Worm (Caenorhabditis elegans) whole organism, L4 larva: ENCODE data around the gene lpr-6.
A peak's percentile ranks its signal among the peaks of the same experiment; 100 is the strongest.

Experiments used
- F10B5.3 ChIP-seq: sonication (generic microtip); optimal IDR thresholded peaks from 2 replicates; lab custom pipeline; 2016; ENCODE audit warnings: mild to moderate bottlenecking, missing genetic modification characterization, missing compliant biosample characterization
- F26F4.8 ChIP-seq: fragments of 200-800 bp; sonication (Bioruptor generic); conservative IDR thresholded peaks from 2 replicates; pipeline ENCODE4 v1.3.6; 2022; ENCODE audit warnings: missing genetic modification characterization, missing compliant biosample characterization
- F44E2.7 ChIP-seq: fragments of 200-800 bp; sonication (Bioruptor generic); IDR thresholded peaks from 2 replicates; pipeline ENCODE4 v2.1.2; 2022; ENCODE audit warnings: missing genetic modification characterization, missing compliant biosample characterization
- R02D3.7 ChIP-seq: fragments of 150-350 bp; sonication (generic microtip); optimal IDR thresholded peaks from 3 replicates; lab custom pipeline; 2014; ENCODE audit warnings: missing biosample characterization, missing genetic modification characterization
- T26A8.4 ChIP-seq: fragments of 200-800 bp; sonication (Bioruptor generic); IDR thresholded peaks from 2 replicates; pipeline ENCODE4 v1.3.6; 2022; ENCODE audit warnings: missing genetic modification characterization, missing compliant biosample characterization
- Y105C5A.15 ChIP-seq: fragments of 200-800 bp; sonication (Bioruptor generic); IDR thresholded peaks from 2 replicates; pipeline ENCODE4 v1.3.6; 2022; ENCODE audit warnings: missing genetic modification characterization, missing compliant biosample characterization
- Y48G9A.11 ChIP-seq: fragments of 200-800 bp; sonication (Bioruptor generic); IDR thresholded peaks from 2 replicates; pipeline ENCODE4 v1.3.6; 2022; ENCODE audit warnings: missing genetic modification reagents, missing genetic modification characterization, missing compliant biosample characterization
- Y75B8A.6 ChIP-seq: fragments of 200-800 bp; sonication (Bioruptor generic); IDR thresholded peaks from 2 replicates; pipeline ENCODE4 v1.3.6; 2022; ENCODE audit warnings: missing genetic modification reagents, missing genetic modification characterization, missing compliant biosample characterization
- aly-2 ChIP-seq: sonication (generic microtip); optimal IDR thresholded peaks from 2 replicates; lab custom pipeline; 2018; ENCODE audit warnings: missing biosample characterization, missing genetic modification characterization
- attf-4 ChIP-seq: sonication (generic microtip); optimal IDR thresholded peaks from 3 replicates; lab custom pipeline; 2017; ENCODE audit warnings: missing biosample characterization, missing genetic modification characterization
- ceh-20 ChIP-seq: fragments of 200-800 bp; sonication (Bioruptor generic); IDR thresholded peaks from 2 replicates; pipeline ENCODE4 v1.3.6; 2022; ENCODE audit warnings: missing genetic modification reagents, missing genetic modification characterization, missing compliant biosample characterization
- ceh-28 ChIP-seq: fragments of 150-350 bp; optimal IDR thresholded peaks from 2 replicates; lab custom pipeline; 2014; ENCODE audit warnings: missing biosample characterization, missing genetic modification reagents, missing genetic modification characterization
- ceh-32 ChIP-seq: sonication (generic microtip); optimal IDR thresholded peaks from 2 replicates; lab custom pipeline; 2016; ENCODE audit warnings: mild to moderate bottlenecking, missing genetic modification characterization, missing compliant biosample characterization; ENCODE audit not compliant: poor library complexity
- ceh-44 ChIP-seq: fragments of 200-800 bp; sonication (Bioruptor generic); IDR thresholded peaks from 2 replicates; pipeline ENCODE4 v1.3.6; 2022; ENCODE audit warnings: missing genetic modification reagents, missing genetic modification characterization, missing compliant biosample characterization
- ceh-82 ChIP-seq: sonication (generic microtip); optimal IDR thresholded peaks from 2 replicates; lab custom pipeline; 2017; ENCODE audit warnings: missing biosample characterization, missing genetic modification characterization
- ces-1 ChIP-seq: fragments of 150-350 bp; sonication (generic microtip); optimal IDR thresholded peaks from 4 replicates; lab custom pipeline; 2014; ENCODE audit warnings: missing biosample characterization, missing genetic modification reagents, missing genetic modification characterization
- cey-2 ChIP-seq: sonication (generic microtip); optimal IDR thresholded peaks from 3 replicates; lab custom pipeline; 2017; ENCODE audit warnings: missing genetic modification characterization, mild to moderate bottlenecking, missing compliant biosample characterization, antibody characterized with exemption, borderline replicate concordance; ENCODE audit not compliant: insufficient read depth
- ctbp-1 ChIP-seq: fragments of 200-800 bp; sonication (Bioruptor generic); IDR thresholded peaks from 2 replicates; pipeline ENCODE4 v1.3.6; 2022; ENCODE audit warnings: missing genetic modification reagents, missing genetic modification characterization, missing compliant biosample characterization
- daf-12 ChIP-seq: fragments of 150-350 bp; optimal IDR thresholded peaks from 2 replicates; lab custom pipeline; 2014; ENCODE audit warnings: missing biosample characterization, missing genetic modification reagents, missing genetic modification characterization
- dmd-6 ChIP-seq: fragments of 200-800 bp; sonication (Bioruptor generic); IDR thresholded peaks from 2 replicates; pipeline ENCODE4 v1.3.6; 2022; ENCODE audit warnings: missing genetic modification reagents, missing genetic modification characterization, missing compliant biosample characterization
- dmd-9 ChIP-seq: fragments of 200-800 bp; sonication (Bioruptor generic); IDR thresholded peaks from 2 replicates; pipeline ENCODE4 v1.3.6; 2022; ENCODE audit warnings: missing genetic modification reagents, missing genetic modification characterization, missing compliant biosample characterization
- dpl-1 ChIP-seq: fragments of 150-350 bp; optimal IDR thresholded peaks from 2 replicates; lab custom pipeline; 2014; ENCODE audit warnings: missing biosample characterization, missing genetic modification reagents, missing genetic modification characterization
- fkh-10 ChIP-seq: fragments of 150-350 bp; optimal IDR thresholded peaks from 2 replicates; lab custom pipeline; 2014; ENCODE audit warnings: missing biosample characterization, missing genetic modification reagents, missing genetic modification characterization
- jun-1 ChIP-seq: fragments of 150-350 bp; optimal IDR thresholded peaks from 2 replicates; lab custom pipeline; 2014; ENCODE audit warnings: missing biosample characterization, missing genetic modification reagents, missing genetic modification characterization
- lin-1 ChIP-seq: fragments of 200-800 bp; sonication (Bioruptor generic); IDR thresholded peaks from 2 replicates; pipeline ENCODE4 v1.3.6; 2022; ENCODE audit warnings: missing genetic modification reagents, missing genetic modification characterization, missing compliant biosample characterization
- lin-15B ChIP-seq: fragments of 150-350 bp; sonication (generic microtip); optimal IDR thresholded peaks from 3 replicates; lab custom pipeline; 2014; ENCODE audit warnings: missing biosample characterization, missing genetic modification characterization
- lin-39 ChIP-seq: fragments of 150-350 bp; optimal IDR thresholded peaks from 2 replicates; lab custom pipeline; 2014; ENCODE audit warnings: missing biosample characterization, missing genetic modification reagents, missing genetic modification characterization
- lir-3 ChIP-seq: sonication (generic microtip); optimal IDR thresholded peaks from 2 replicates; lab custom pipeline; 2016; ENCODE audit warnings: mild to moderate bottlenecking, missing genetic modification characterization, missing compliant biosample characterization
- lsy-2 ChIP-seq, 2 experiments: fragments of 150-350 bp in 1 of 2; sonication (generic microtip) in 1 of 2; optimal IDR thresholded peaks; 2 replicates each; lab custom pipeline; 2014 to 2017; ENCODE audit warnings: missing biosample characterization in 2 of 2, missing genetic modification characterization in 2 of 2
- madf-9 ChIP-seq: fragments of 200-800 bp; sonication (Bioruptor generic); conservative IDR thresholded peaks from 2 replicates; pipeline ENCODE4 v1.3.6; 2022; ENCODE audit warnings: missing genetic modification reagents, missing genetic modification characterization, missing compliant biosample characterization
- mdl-1 ChIP-seq, 2 experiments: fragments of 150-350 bp in 1 of 2; sonication (generic microtip) in 1 of 2; optimal IDR thresholded peaks; 2 replicates each; lab custom pipeline; 2014 to 2017; ENCODE audit warnings: missing biosample characterization in 2 of 2, missing genetic modification characterization in 2 of 2
- nhr-102 ChIP-seq: sonication (generic microtip); optimal IDR thresholded peaks from 2 replicates; lab custom pipeline; 2016; ENCODE audit warnings: mild to moderate bottlenecking, missing genetic modification characterization, moderate library complexity, missing compliant biosample characterization
- nhr-237 ChIP-seq: sonication (generic microtip); optimal IDR thresholded peaks from 2 replicates; lab custom pipeline; 2017; ENCODE audit warnings: missing biosample characterization, missing genetic modification characterization
- nhr-41 ChIP-seq: fragments of 200-800 bp; sonication (Bioruptor generic); IDR thresholded peaks from 2 replicates; pipeline ENCODE4 v1.3.6; 2022; ENCODE audit warnings: missing genetic modification reagents, missing genetic modification characterization, missing compliant biosample characterization
- nhr-42 ChIP-seq: fragments of 200-800 bp; sonication (Bioruptor generic); IDR thresholded peaks from 2 replicates; pipeline ENCODE4 v1.3.6; 2022; ENCODE audit warnings: missing genetic modification characterization, missing compliant biosample characterization
- nhr-6 ChIP-seq: fragments of 150-350 bp; optimal IDR thresholded peaks from 2 replicates; lab custom pipeline; 2014; ENCODE audit warnings: missing biosample characterization, missing genetic modification characterization
- nhr-76 ChIP-seq: fragments of 150-350 bp; optimal IDR thresholded peaks from 2 replicates; lab custom pipeline; 2014; ENCODE audit warnings: missing biosample characterization, missing genetic modification characterization
- nhr-77 ChIP-seq: fragments of 150-350 bp; optimal IDR thresholded peaks from 2 replicates; lab custom pipeline; 2014; ENCODE audit warnings: missing biosample characterization, missing genetic modification characterization
- pqm-1 ChIP-seq: sonication (generic microtip); optimal IDR thresholded peaks from 2 replicates; lab custom pipeline; 2017; ENCODE audit warnings: missing biosample characterization, missing genetic modification characterization
- rbr-2 ChIP-seq: sonication (generic microtip); optimal IDR thresholded peaks from 2 replicates; lab custom pipeline; 2016; ENCODE audit warnings: missing genotype, missing genetic modification characterization, missing compliant biosample characterization
- set-16 ChIP-seq: fragments of 200-800 bp; sonication (Bioruptor generic); IDR thresholded peaks from 2 replicates; pipeline ENCODE4 v1.3.6; 2022; ENCODE audit warnings: missing genetic modification reagents, missing genetic modification characterization, missing compliant biosample characterization
- skn-1 ChIP-seq: fragments of 150-350 bp; optimal IDR thresholded peaks from 2 replicates; lab custom pipeline; 2014; ENCODE audit warnings: missing biosample characterization, missing genetic modification characterization
- spr-1 ChIP-seq: sonication (generic microtip); optimal IDR thresholded peaks from 2 replicates; lab custom pipeline; 2016; ENCODE audit warnings: mild to moderate bottlenecking, missing genetic modification characterization, missing compliant biosample characterization
- unc-62 ChIP-seq, 3 experiments: fragments of 150-350 bp in 1 of 3; sonication (generic microtip); optimal IDR thresholded peaks in 2 of 3; peaks in 1 of 3; 1 replicate in 1 of 3; 2 replicates in 2 of 3; lab custom pipeline; 2014 to 2017; ENCODE audit warnings: missing biosample characterization in 3 of 3, missing genetic modification characterization in 3 of 3, missing genetic modification reagents in 3 of 3, missing genotype in 1 of 3
- zfp-2 ChIP-seq: sonication (generic microtip); optimal IDR thresholded peaks from 2 replicates; lab custom pipeline; 2016; ENCODE audit warnings: mild to moderate bottlenecking, missing genetic modification characterization, missing compliant biosample characterization
- zfp-3 ChIP-seq: fragments of 200-800 bp; sonication (Bioruptor generic); conservative IDR thresholded peaks from 2 replicates; pipeline ENCODE4 v1.3.6; 2022; ENCODE audit warnings: missing genetic modification reagents, missing genetic modification characterization, missing compliant biosample characterization
- zip-11 ChIP-seq: fragments of 200-800 bp; sonication (Bioruptor generic); IDR thresholded peaks from 2 replicates; pipeline ENCODE4 v1.3.6; 2022; ENCODE audit warnings: missing genetic modification characterization, missing compliant biosample characterization

The lpr-6 gene

DNA sequence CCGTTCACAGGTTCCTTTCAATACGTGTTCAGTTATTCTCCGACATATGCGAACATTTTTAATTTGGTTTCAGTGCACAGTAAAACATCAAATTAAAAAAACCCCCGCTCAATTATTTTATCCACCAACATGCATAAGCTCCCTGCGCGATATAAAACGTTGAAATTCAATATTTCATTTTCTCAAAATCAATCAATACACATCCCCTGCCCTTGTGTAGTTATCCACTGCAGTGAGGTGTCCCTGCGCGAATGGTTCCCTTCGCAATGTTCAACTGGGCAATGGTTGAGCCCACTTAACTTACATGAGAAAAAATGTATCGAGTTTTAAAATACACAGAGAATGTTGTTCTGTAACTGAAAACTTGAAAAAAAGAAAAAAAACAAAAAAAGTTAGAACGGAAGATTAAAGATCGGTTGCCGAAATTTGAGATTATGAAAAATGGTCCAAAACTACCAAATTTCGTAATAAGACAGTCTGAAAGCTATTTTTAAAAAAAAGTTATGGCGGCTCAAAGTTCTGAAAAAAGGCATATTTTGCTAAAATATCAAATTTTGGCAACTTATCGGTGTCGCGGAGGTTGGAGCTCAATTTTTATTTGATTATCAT is 34.3 kb downstream of the lpr-6 start (continued):
- TF ChIP-seq R02D3.7 (tag; lab: Kevin White, UChicago): peak; percentile 36
- TF ChIP-seq spr-1 (tag; lab: Kevin White, UChicago): peak; percentile 99
- TF ChIP-seq nhr-77: peak; percentile 100
- peak; percentile 78 for TF ChIP-seq attf-4
- 0 out of 2 replicates have a peak, but pooled peaks have one; percentile 81 for TF ChIP-seq F44E2.7 (GFP tag; lab: Robert Waterston, UW)
- peak; percentile 90 for TF ChIP-seq ceh-82 (tag; lab: Kevin White, UChicago)
- peak; percentile 98 for TF ChIP-seq zfp-3 (GFP tag; lab: Robert Waterston, UW)
- peak; percentile 82 for TF ChIP-seq lin-15B (tag; lab: Kevin White, UChicago)
- TF ChIP-seq set-16 (GFP tag; lab: Robert Waterston, UW): no peak
- TF ChIP-seq ceh-32 (tag; lab: Kevin White, UChicago): peak; percentile 93
- TF ChIP-seq dmd-9 (GFP tag; lab: Robert Waterston, UW): peak; percentile 95
- peak; percentile 98 for TF ChIP-seq F10B5.3
- peak; percentile 94 to 97 for TF ChIP-seq mdl-1 (tag; optimal IDR thresholded peaks at IDR 0.05; lab: Kevin White, UChicago)
- TF ChIP-seq nhr-42 (GFP tag; lab: Robert Waterston, UW): peak; percentile 100
- peak; percentile 90 for TF ChIP-seq zfp-2 (tag; lab: Kevin White, UChicago)
- TF ChIP-seq ceh-20: peak; percentile 99
- peak; percentile 94 for TF ChIP-seq lir-3

DNA sequence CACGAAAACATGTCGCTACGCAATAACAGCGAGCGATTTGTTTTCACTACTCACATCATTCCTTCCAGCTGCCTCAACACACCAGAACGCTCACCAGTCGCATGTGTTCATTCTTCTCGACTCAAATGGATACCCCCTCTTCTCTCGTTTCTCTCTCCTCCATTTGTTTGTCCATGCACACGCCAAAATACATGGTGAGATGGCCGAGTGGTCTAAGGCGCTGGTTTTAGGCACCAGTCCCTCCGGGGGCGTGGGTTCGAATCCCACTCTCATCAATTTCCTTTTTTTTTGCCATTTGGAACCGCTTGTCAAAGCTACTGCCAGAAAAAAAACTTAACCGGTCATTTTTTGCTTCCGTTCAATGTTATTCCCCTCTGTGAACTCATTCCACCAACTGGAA is 35.7 kb downstream of the lpr-6 start:
- no peak for TF ChIP-seq T26A8.4 (GFP tag; lab: Robert Waterston, UW)
- TF ChIP-seq ces-1 (GFP tag; lab: Kevin White, UChicago): peak; percentile 41
- TF ChIP-seq unc-62 (GFP tag; optimal IDR thresholded peaks at IDR 0.05 in 1 of 2; lab: Kevin White, UChicago): peak in 1 of 2 experiments; percentile 95
- TF ChIP-seq unc-62 (tag; optimal IDR thresholded peaks at IDR 0.05; lab: Kevin White, UChicago): no peak
- peak; percentile 53; the same call in 1 of the 2 replicates for TF ChIP-seq Y105C5A.15 (GFP tag; lab: Robert Waterston, UW)
- no peak for TF ChIP-seq F44E2.7 (GFP tag; lab: Robert Waterston, UW)
- peak; percentile 50 for TF ChIP-seq dpl-1
- TF ChIP-seq ceh-28 (tag; lab: Kevin White, UChicago): no peak
- no peak; the same call in 1 of the 2 replicates for TF ChIP-seq Y48G9A.11 (GFP tag; lab: Robert Waterston, UW)
- no peak for TF ChIP-seq ceh-82 (tag; lab: Kevin White, UChicago)
- peak in 1 of 2 experiments; percentile 82 for TF ChIP-seq mdl-1 (tag; optimal IDR thresholded peaks at IDR 0.05; lab: Kevin White, UChicago)
- TF ChIP-seq skn-1: no peak
- TF ChIP-seq lsy-2 (tag; optimal IDR thresholded peaks at IDR 0.05; lab: Kevin White, UChicago): peak in 1 of 2 experiments; percentile 25
- no peak for TF ChIP-seq aly-2
- no peak for TF ChIP-seq Y75B8A.6 (GFP tag; lab: Robert Waterston, UW)
- peak; percentile 84 for TF ChIP-seq lir-3
- TF ChIP-seq nhr-237 (tag; lab: Kevin White, UChicago): no peak
- no peak for TF ChIP-seq pqm-1
- TF ChIP-seq fkh-10 (GFP tag; lab: Kevin White, UChicago): peak; percentile 4
- peak; percentile 93 for TF ChIP-seq rbr-2 (tag; lab: Kevin White, UChicago)
- TF ChIP-seq attf-4: no peak
- no peak for TF ChIP-seq cey-2 (tag; lab: Kevin White, UChicago)
- 0 out of 2 replicates have a peak, but pooled peaks have one; percentile 50 for TF ChIP-seq F26F4.8
- no peak for TF ChIP-seq set-16 (GFP tag; lab: Robert Waterston, UW)
- TF ChIP-seq ceh-44: peak; percentile 75; the same call in 1 of the 2 replicates
- TF ChIP-seq nhr-41 (GFP tag; lab: Robert Waterston, UW): peak; percentile 89; the same call in 1 of the 2 replicates
- peak; percentile 88 for TF ChIP-seq spr-1 (tag; lab: Kevin White, UChicago)
- TF ChIP-seq nhr-102 (tag; lab: Kevin White, UChicago): peak; percentile 92
- no peak for TF ChIP-seq zip-11 (GFP tag; lab: Robert Waterston, UW)
- peak; percentile 88 for TF ChIP-seq madf-9 (GFP tag; lab: Robert Waterston, UW)
- TF ChIP-seq nhr-76 (tag; lab: Kevin White, UChicago): no peak
- no peak for TF ChIP-seq lin-39 (tag; lab: Kevin White, UChicago)
- no peak for TF ChIP-seq daf-12 (tag; lab: Kevin White, UChicago)
- TF ChIP-seq dmd-6: peak; percentile 88
- TF ChIP-seq jun-1 (tag; lab: Kevin White, UChicago): peak; percentile 72
- TF ChIP-seq ctbp-1 (GFP tag; lab: Robert Waterston, UW): peak; percentile 94
- peak; percentile 41 for TF ChIP-seq nhr-6 (tag; lab: Kevin White, UChicago)
- TF ChIP-seq nhr-77: peak; percentile 27
- peak; percentile 87 for TF ChIP-seq lin-1 (GFP tag; lab: Robert Waterston, UW)
- TF ChIP-seq F10B5.3: peak; percentile 78
